Worm (Caenorhabditis elegans): Measurements from ENCODE around the gene ddp-1.

ce11 chrIII:1860129-1860528 lies 441 bp downstream of the ddp-1 start, which contains the start of gene ttc-7:
- no peak for TF ChIP-seq lin-35 (GFP tag; optimal IDR thresholded peaks at IDR 0.05)
- no peak for TF ChIP-seq xnd-1 (tag; optimal IDR thresholded peaks at IDR 0.05)
- TF ChIP-seq pha-4 (tag; optimal IDR thresholded peaks at IDR 0.05) = no peak
- no peak for TF ChIP-seq ama-1 (optimal IDR thresholded peaks at IDR 0.05)
- no peak for TF ChIP-seq ama-1 (GFP tag; optimal IDR thresholded peaks at IDR 0.05)
- no peak for TF ChIP-seq dpl-1 (GFP tag; optimal IDR thresholded peaks at IDR 0.05)
- no peak for TF ChIP-seq F55B11.4 (tag; optimal IDR thresholded peaks at IDR 0.05; ENCODE audit: borderline replicate concordance, insufficient read depth)
- no peak for TF ChIP-seq die-1 (tag; optimal IDR thresholded peaks at IDR 0.05)
- no peak for TF ChIP-seq madf-6 (GFP tag; IDR thresholded peaks at IDR 0.05)
- no peak for TF ChIP-seq lsy-27 (tag; optimal IDR thresholded peaks at IDR 0.05; ENCODE audit: borderline replicate concordance, insufficient read depth)
- no peak for TF ChIP-seq hsf-1 (GFP tag; IDR thresholded peaks at IDR 0.05)
